Worm (Caenorhabditis elegans) whole organism, L4/young adult: ENCODE measurements around the gene F43C11.6.

Source experiments
- W03F9.2 ChIP-seq: fragments of 150-350 bp; optimal IDR thresholded peaks from 2 replicates; lab custom pipeline; 2014; ENCODE audit warnings: missing biosample characterization, missing genetic modification characterization
- dao-5 ChIP-seq: sonication (generic microtip); optimal IDR thresholded peaks from 2 replicates; lab custom pipeline; 2016; ENCODE audit warnings: missing genotype, missing genetic modification characterization, moderate library complexity, missing compliant biosample characterization
- him-1 ChIP-seq: sonication (generic microtip); optimal IDR thresholded peaks from 2 replicates; lab custom pipeline; 2016; ENCODE audit warnings: missing genotype, missing genetic modification reagents, missing genetic modification characterization, missing compliant biosample characterization

DNA sequence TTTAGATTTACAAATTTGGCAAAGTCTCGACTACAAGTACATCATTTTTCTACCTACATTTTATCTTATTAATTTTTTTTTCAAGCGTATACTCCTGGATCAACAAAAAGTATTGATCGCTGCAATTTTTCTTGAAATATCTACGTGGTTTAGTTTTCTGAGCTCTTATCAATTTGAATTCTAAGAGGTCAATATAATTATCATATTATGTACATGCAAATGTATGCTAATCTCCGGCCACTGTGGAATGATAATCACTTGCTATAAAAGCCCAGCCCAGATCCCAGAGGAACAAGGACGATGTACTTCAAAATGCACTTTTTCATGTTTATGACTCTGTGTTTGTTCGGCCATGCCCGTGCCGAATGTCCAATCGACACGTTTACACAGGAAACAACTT, 14.6 kb downstream of the F43C11.6 start, which contains the start of gene F43C11.1:
- TF ChIP-seq him-1, result no peak
- TF ChIP-seq dao-5 (tag; lab: Kevin White, UChicago), result no peak
- TF ChIP-seq W03F9.2, result no peak
